Worm (Caenorhabditis elegans) whole organism, midembryonic: Measurements from ENCODE around the gene Y44A6D.3.

ENCODE experiments used
- cog-1 ChIP-seq: sonication (generic microtip); optimal IDR thresholded peaks from 2 replicates; lab custom pipeline; 2016; ENCODE audit warnings: missing genetic modification characterization, missing compliant biosample characterization
- flt-1 ChIP-seq: fragments of 200-800 bp; sonication (Bioruptor generic); IDR thresholded peaks from 2 replicates; pipeline ENCODE4 v1.3.6; 2022; ENCODE audit warnings: missing genetic modification characterization, missing compliant biosample characterization
- klf-2 ChIP-seq: fragments of 200-800 bp; sonication (Bioruptor generic); conservative IDR thresholded peaks from 2 replicates; pipeline ENCODE4 v1.3.6; 2022; ENCODE audit warnings: missing genetic modification reagents, missing genetic modification characterization, missing compliant biosample characterization
- ztf-29 ChIP-seq: fragments of 200-800 bp; sonication (Bioruptor generic); IDR thresholded peaks from 2 replicates; pipeline ENCODE4 v1.3.6; 2022; ENCODE audit warnings: missing genetic modification reagents, missing genetic modification characterization, missing compliant biosample characterization

ce11 chrV:20802906-20803305 lies 10.7 kb upstream of the Y44A6D.3 start, which contains the start of gene Y44A6D.5:
- TF ChIP-seq klf-2 (GFP tag; lab: Robert Waterston, UW) (no peak), cog-1 (tag; lab: Kevin White, UChicago) (no peak), ztf-29 (GFP tag; lab: Robert Waterston, UW) (no peak), flt-1 (GFP tag; lab: Robert Waterston, UW) (no peak)
